Fruit fly (Drosophila melanogaster) whole organism, prepupa: Measurements from ENCODE around the gene dod.

Source experiments
- Blimp-1 ChIP-seq: fragments of 200-800 bp; sonication (Bioruptor generic); optimal IDR thresholded peaks from 3 replicates; lab custom pipeline; 2017; ENCODE audit warnings: missing biosample characterization, missing genetic modification characterization, mild to moderate bottlenecking, moderate library complexity, missing genetic modification reagents
- CG10631 ChIP-seq: fragments of 200-800 bp; sonication (Bioruptor generic); optimal IDR thresholded peaks from 2 replicates; lab custom pipeline; 2016; ENCODE audit warnings: missing biosample characterization, missing genetic modification characterization
- CG10669 ChIP-seq: fragments of 200-800 bp; sonication (Bioruptor generic); optimal IDR thresholded peaks from 3 replicates; lab custom pipeline; 2018; ENCODE audit warnings: missing biosample characterization, mild to moderate bottlenecking, missing genetic modification characterization, moderate library complexity
- CG11294 ChIP-seq: fragments of 200-800 bp; sonication (Bioruptor generic); IDR thresholded peaks from 2 replicates; pipeline ENCODE4 v1.3.6; 2022; ENCODE audit warnings: missing biosample characterization, missing genetic modification characterization
- CG11762 ChIP-seq: fragments of 200-800 bp; sonication (Bioruptor generic); optimal IDR thresholded peaks from 3 replicates; lab custom pipeline; 2016; ENCODE audit warnings: missing biosample characterization, missing genetic modification characterization; ENCODE audit not compliant: insufficient read depth
- CG11902 ChIP-seq: fragments of 200-800 bp; sonication (Bioruptor generic); optimal IDR thresholded peaks from 3 replicates; lab custom pipeline; 2016; ENCODE audit warnings: missing biosample characterization, missing genetic modification characterization
- CG15336 ChIP-seq: fragments of 200-800 bp; sonication (Bioruptor generic); IDR thresholded peaks from 2 replicates; pipeline ENCODE4 v1.3.6; 2022; ENCODE audit warnings: missing biosample characterization, missing genetic modification characterization
- CG3032 ChIP-seq: fragments of 200-800 bp; optimal IDR thresholded peaks from 2 replicates; lab custom pipeline; 2019; ENCODE audit warnings: missing biosample characterization, mild to moderate bottlenecking, missing genetic modification characterization, moderate library complexity
- CG31627 ChIP-seq: fragments of 200-800 bp; sonication (Bioruptor generic); optimal IDR thresholded peaks from 3 replicates; lab custom pipeline; 2016; ENCODE audit warnings: missing biosample characterization, missing genetic modification characterization
- CG32006 ChIP-seq: fragments of 200-800 bp; sonication (Bioruptor generic); optimal IDR thresholded peaks from 3 replicates; lab custom pipeline; 2017; ENCODE audit warnings: missing biosample characterization, mild to moderate bottlenecking, missing genetic modification characterization
- CG34406 ChIP-seq: fragments of 200-800 bp; sonication (Bioruptor generic); optimal IDR thresholded peaks from 3 replicates; lab custom pipeline; 2016; ENCODE audit warnings: missing biosample characterization, missing genetic modification characterization
- CG3919 ChIP-seq: fragments of 200-800 bp; sonication (Bioruptor generic); optimal IDR thresholded peaks from 3 replicates; lab custom pipeline; 2016; ENCODE audit warnings: missing biosample characterization, missing genetic modification characterization
- CG4318 ChIP-seq: fragments of 200-800 bp; sonication (Bioruptor generic); optimal IDR thresholded peaks from 3 replicates; lab custom pipeline; 2017; ENCODE audit warnings: missing biosample characterization, mild to moderate bottlenecking, missing genetic modification characterization
- CG6163 ChIP-seq: fragments of 200-800 bp; sonication (Bioruptor generic); IDR thresholded peaks from 3 replicates; pipeline ENCODE4 v1.3.6; 2022; ENCODE audit warnings: missing biosample characterization, missing genetic modification characterization
- CG6276 ChIP-seq: fragments of 200-800 bp; sonication (Bioruptor generic); optimal IDR thresholded peaks from 2 replicates; lab custom pipeline; 2017; ENCODE audit warnings: missing biosample characterization, mild to moderate bottlenecking, missing genetic modification characterization
- CG6808 ChIP-seq: fragments of 200-800 bp; sonication (Bioruptor generic); optimal IDR thresholded peaks from 3 replicates; lab custom pipeline; 2017; ENCODE audit warnings: missing biosample characterization, missing genetic modification characterization, mild to moderate bottlenecking, moderate library complexity, missing genetic modification reagents
- CG6854 ChIP-seq: fragments of 200-800 bp; sonication (Bioruptor generic); optimal IDR thresholded peaks from 2 replicates; lab custom pipeline; 2017; ENCODE audit warnings: missing biosample characterization, mild to moderate bottlenecking, missing genetic modification characterization
- CG7368 ChIP-seq: fragments of 200-800 bp; sonication (Bioruptor generic); optimal IDR thresholded peaks from 3 replicates; lab custom pipeline; 2016; ENCODE audit warnings: missing biosample characterization, missing genetic modification characterization
- CG8319 ChIP-seq: fragments of 200-800 bp; sonication (Bioruptor generic); optimal IDR thresholded peaks from 3 replicates; lab custom pipeline; 2016; ENCODE audit warnings: missing biosample characterization, missing genetic modification characterization
- CG8632 ChIP-seq: fragments of 200-800 bp; sonication (Bioruptor generic); optimal IDR thresholded peaks from 3 replicates; lab custom pipeline; 2016; ENCODE audit warnings: missing biosample characterization, missing genetic modification characterization
- CG9139 ChIP-seq: fragments of 200-800 bp; sonication (Bioruptor generic); optimal IDR thresholded peaks from 3 replicates; lab custom pipeline; 2017; ENCODE audit warnings: missing biosample characterization, mild to moderate bottlenecking, missing genetic modification characterization
- Eip75B ChIP-seq: fragments of 200-800 bp; sonication (Bioruptor generic); optimal IDR thresholded peaks from 3 replicates; lab custom pipeline; 2016; ENCODE audit warnings: missing biosample characterization, missing genetic modification characterization
- Eip78C ChIP-seq: fragments of 200-800 bp; sonication (Bioruptor generic); peaks from one replicate; lab custom pipeline; 2016; ENCODE audit warnings: missing biosample characterization, missing genetic modification characterization
- Eip93F ChIP-seq: fragments of 200-800 bp; sonication (Bioruptor generic); optimal IDR thresholded peaks from 2 replicates; lab custom pipeline; 2016; ENCODE audit warnings: missing biosample characterization, mild to moderate bottlenecking, missing genetic modification characterization
- Ets21C ChIP-seq: fragments of 200-800 bp; sonication (Bioruptor generic); optimal IDR thresholded peaks from 3 replicates; lab custom pipeline; 2016; ENCODE audit warnings: missing biosample characterization, missing genetic modification characterization
- Ets96B ChIP-seq: fragments of 200-800 bp; optimal IDR thresholded peaks from 2 replicates; lab custom pipeline; 2019; ENCODE audit warnings: missing biosample characterization, mild to moderate bottlenecking, missing genetic modification characterization, moderate library complexity
- Gug ChIP-seq: fragments of 200-800 bp; sonication (Bioruptor generic); IDR thresholded peaks from 2 replicates; pipeline ENCODE4 v1.3.6; 2022; ENCODE audit warnings: missing biosample characterization, missing genetic modification characterization
- Hr39 ChIP-seq: fragments of 200-800 bp; sonication (Bioruptor generic); optimal IDR thresholded peaks from 2 replicates; lab custom pipeline; 2016; ENCODE audit warnings: missing biosample characterization, missing genetic modification characterization
- Lpt ChIP-seq: fragments of 200-800 bp; sonication (Bioruptor generic); optimal IDR thresholded peaks from 3 replicates; lab custom pipeline; 2016; ENCODE audit warnings: missing biosample characterization, missing genetic modification characterization
- Met ChIP-seq: fragments of 200-800 bp; sonication (Bioruptor generic); optimal IDR thresholded peaks from 3 replicates; lab custom pipeline; 2016; ENCODE audit warnings: missing biosample characterization, missing genetic modification characterization
- OdsH ChIP-seq: fragments of 200-800 bp; sonication (Bioruptor generic); optimal IDR thresholded peaks from 3 replicates; lab custom pipeline; 2016; ENCODE audit warnings: missing biosample characterization, missing genetic modification characterization
- Smox ChIP-seq: fragments of 200-800 bp; sonication (Bioruptor generic); optimal IDR thresholded peaks from 3 replicates; lab custom pipeline; 2016; ENCODE audit warnings: missing biosample characterization, missing genetic modification characterization
- Sox102F ChIP-seq: fragments of 200-800 bp; sonication (Bioruptor generic); optimal IDR thresholded peaks from 2 replicates; lab custom pipeline; 2016; ENCODE audit warnings: missing biosample characterization, mild to moderate bottlenecking, missing genetic modification characterization
- Sox14 ChIP-seq: fragments of 200-800 bp; sonication (Bioruptor generic); optimal IDR thresholded peaks from 3 replicates; lab custom pipeline; 2016; ENCODE audit warnings: missing biosample characterization, missing genetic modification characterization
- Sox15 ChIP-seq: fragments of 200-800 bp; sonication (Bioruptor generic); optimal IDR thresholded peaks from 3 replicates; lab custom pipeline; 2016; ENCODE audit warnings: missing biosample characterization, missing genetic modification characterization
- achi ChIP-seq: fragments of 200-800 bp; sonication (Bioruptor generic); optimal IDR thresholded peaks from 3 replicates; lab custom pipeline; 2016; ENCODE audit warnings: missing biosample characterization, missing genetic modification characterization
- acj6 ChIP-seq: fragments of 200-800 bp; sonication (Bioruptor generic); optimal IDR thresholded peaks from 3 replicates; lab custom pipeline; 2016; ENCODE audit warnings: missing biosample characterization, missing genetic modification characterization
- dac ChIP-seq: fragments of 200-800 bp; sonication (Bioruptor generic); optimal IDR thresholded peaks from 2 replicates; lab custom pipeline; 2017; ENCODE audit warnings: missing biosample characterization, mild to moderate bottlenecking, missing genetic modification characterization
- dsx ChIP-seq: fragments of 200-800 bp; optimal IDR thresholded peaks from 3 replicates; lab custom pipeline; 2019; ENCODE audit warnings: missing biosample characterization, mild to moderate bottlenecking, missing genetic modification characterization, moderate library complexity; ENCODE audit not compliant: poor library complexity, severe bottlenecking
- eg ChIP-seq: fragments of 200-800 bp; sonication (Bioruptor generic); IDR thresholded peaks from 3 replicates; pipeline ENCODE4 v1.3.6; 2022; ENCODE audit warnings: missing biosample characterization, missing genetic modification characterization
- esn ChIP-seq: fragments of 200-800 bp; sonication (Bioruptor generic); optimal IDR thresholded peaks from 2 replicates; lab custom pipeline; 2016; ENCODE audit warnings: missing biosample characterization, mild to moderate bottlenecking, missing genetic modification characterization, moderate library complexity
- fd59A ChIP-seq: fragments of 200-800 bp; sonication (Bioruptor generic); optimal IDR thresholded peaks from 2 replicates; lab custom pipeline; 2017; ENCODE audit warnings: missing biosample characterization, mild to moderate bottlenecking, missing genetic modification characterization, missing genetic modification reagents
- fd85E ChIP-seq: fragments of 200-800 bp; sonication (Bioruptor generic); optimal IDR thresholded peaks from 3 replicates; lab custom pipeline; 2016; ENCODE audit warnings: missing biosample characterization, missing genetic modification characterization
- lz ChIP-seq: fragments of 200-800 bp; sonication (Bioruptor generic); optimal IDR thresholded peaks from 3 replicates; lab custom pipeline; 2016; ENCODE audit warnings: missing biosample characterization, missing genetic modification characterization
- pdm3 ChIP-seq: fragments of 200-800 bp; sonication (Bioruptor generic); optimal IDR thresholded peaks from 3 replicates; lab custom pipeline; 2016; ENCODE audit warnings: missing biosample characterization, missing genetic modification characterization
- spab ChIP-seq: fragments of 200-800 bp; sonication (Bioruptor generic); optimal IDR thresholded peaks from 2 replicates; lab custom pipeline; 2017; ENCODE audit warnings: missing biosample characterization, mild to moderate bottlenecking, missing genetic modification characterization, missing genetic modification reagents
- ss ChIP-seq, 2 experiments: fragments of 200-800 bp; sonication (Bioruptor generic); optimal IDR thresholded peaks; 2 replicates in 1 of 2; 3 replicates in 1 of 2; lab custom pipeline; 2017 to 2018; ENCODE audit warnings: mild to moderate bottlenecking in 2 of 2, missing biosample characterization in 2 of 2, missing genetic modification characterization in 2 of 2, moderate library complexity in 1 of 2
- svp ChIP-seq: fragments of 200-800 bp; sonication (Bioruptor generic); peaks from one replicate; lab custom pipeline; 2016; ENCODE audit warnings: missing biosample characterization, missing genetic modification characterization
- topi ChIP-seq: fragments of 200-800 bp; sonication (Bioruptor generic); optimal IDR thresholded peaks from 3 replicates; lab custom pipeline; 2016; ENCODE audit warnings: missing biosample characterization, missing genetic modification characterization

Gene dod

dm6 chrX:21338153-21338552 is 7.0 kb upstream of the dod start:
- no peak for TF ChIP-seq CG11762 (GFP tag; lab: Kevin White, UChicago)
- TF ChIP-seq Ets21C (GFP tag; lab: Kevin White, UChicago) = no peak
- TF ChIP-seq CG3919 (GFP tag; lab: Kevin White, UChicago) = no peak
- TF ChIP-seq CG7368 (GFP tag; lab: Kevin White, UChicago) = no peak
- no peak for TF ChIP-seq CG34406
- no peak for TF ChIP-seq CG10669

- TF ChIP-seq OdsH (GFP tag; lab: Kevin White, UChicago) (peak; percentile 91), dac (GFP tag; lab: Kevin White, UChicago) (peak; percentile 85), CG32006 (GFP tag; lab: Kevin White, UChicago) (peak; percentile 92), acj6 (GFP tag; lab: Kevin White, UChicago) (peak; percentile 85), Gug (peak; percentile 92), Sox102F (GFP tag; lab: Kevin White, UChicago) (peak; percentile 86), topi (GFP tag; lab: Kevin White, UChicago) (peak; percentile 85), CG6276 (GFP tag; lab: Kevin White, UChicago) (peak; percentile 94), Met (peak; percentile 89), CG3032 (tag; lab: Kevin White, UChicago) (peak; percentile 87), CG4318 (GFP tag; lab: Kevin White, UChicago) (peak; percentile 82), Sox15 (GFP tag; lab: Kevin White, UChicago) (peak; percentile 86), pdm3 (GFP tag; lab: Kevin White, UChicago) (peak; percentile 92), spab (GFP tag; lab: Kevin White, UChicago) (peak; percentile 88), Lpt (peak; percentile 78), eg (peak; percentile 96), CG9139 (GFP tag; lab: Kevin White, UChicago) (peak; percentile 93), Eip78C (GFP tag; lab: Kevin White, UChicago) (peak; percentile 94), CG8319 (peak; percentile 62), Blimp-1 (GFP tag; lab: Kevin White, UChicago) (peak; percentile 55), CG34406 (peak; percentile 70), Smox (GFP tag; lab: Kevin White, UChicago) (peak; percentile 82), Ets21C (GFP tag; lab: Kevin White, UChicago) (peak; percentile 84), CG11294 (GFP tag; lab: Robert Waterston, UW) (peak; percentile 89), Ets96B (tag; lab: Kevin White, UChicago) (peak; percentile 89), fd59A (GFP tag; lab: Kevin White, UChicago) (peak; percentile 74), CG7368 (GFP tag; lab: Kevin White, UChicago) (peak; percentile 87), achi (GFP tag; lab: Kevin White, UChicago) (peak; percentile 85), CG3919 (GFP tag; lab: Kevin White, UChicago) (peak; percentile 90), CG10631 (GFP tag; lab: Kevin White, UChicago) (peak; percentile 86), Eip93F (GFP tag; lab: Kevin White, UChicago) (no peak), fd85E (peak; percentile 63), dsx (GFP tag; lab: Kevin White, UChicago) (peak; percentile 81), CG8632 (GFP tag; lab: Kevin White, UChicago) (peak; percentile 78), CG11762 (GFP tag; lab: Kevin White, UChicago) (peak; percentile 80), Hr39 (GFP tag; lab: Kevin White, UChicago) (peak; percentile 93), CG6854 (GFP tag; lab: Kevin White, UChicago) (peak; percentile 86), lz (GFP tag; lab: Kevin White, UChicago) (peak; percentile 89), CG31627 (GFP tag; lab: Kevin White, UChicago) (peak; percentile 91), ss (GFP tag; optimal IDR thresholded peaks at IDR 0.05; lab: Kevin White, UChicago) (peak; percentile 97), Eip75B (GFP tag; lab: Kevin White, UChicago) (peak; percentile 79), svp (peak; percentile 92), CG6163 (GFP tag; lab: Robert Waterston, UW) (peak; percentile 95), CG15336 (GFP tag; lab: Robert Waterston, UW) (peak; percentile 87), Sox14 (GFP tag; lab: Kevin White, UChicago) (peak; percentile 92), CG6808 (peak; percentile 95), esn (GFP tag; lab: Kevin White, UChicago) (peak; percentile 88), CG11902 (GFP tag; lab: Kevin White, UChicago) (peak; percentile 83), CG10669 (peak; percentile 84)
These were observed 5.7 kb upstream of the dod start, which contains the start of the genes tty and fliI for dm6 chrX:21339476-21339931. TSS of gene tty (minus strand) at chrX:21339676. TSS of gene fliI (plus strand) at chrX:21339741.
